Fruit fly (Drosophila melanogaster): ENCODE data around the gene Vps13B.

- no peak for TF ChIP-seq pan (optimal IDR thresholded peaks at IDR 0.05)
- TF ChIP-seq usp (GFP tag; optimal IDR thresholded peaks at IDR 0.05), result no peak
- no peak for TF ChIP-seq CG8478 (optimal IDR thresholded peaks at IDR 0.05)
- TF ChIP-seq Dll (optimal IDR thresholded peaks at IDR 0.05), result no peak
- TF ChIP-seq psq (optimal IDR thresholded peaks at IDR 0.05), result no peak
- TF ChIP-seq EcR (GFP tag; optimal IDR thresholded peaks at IDR 0.05), result no peak
Observed at dm6 chr3R:29982027-29982426, 46.2 kb downstream of the Vps13B start.
